Worm (Caenorhabditis elegans): ENCODE data around the gene tbc-2.

DNA sequence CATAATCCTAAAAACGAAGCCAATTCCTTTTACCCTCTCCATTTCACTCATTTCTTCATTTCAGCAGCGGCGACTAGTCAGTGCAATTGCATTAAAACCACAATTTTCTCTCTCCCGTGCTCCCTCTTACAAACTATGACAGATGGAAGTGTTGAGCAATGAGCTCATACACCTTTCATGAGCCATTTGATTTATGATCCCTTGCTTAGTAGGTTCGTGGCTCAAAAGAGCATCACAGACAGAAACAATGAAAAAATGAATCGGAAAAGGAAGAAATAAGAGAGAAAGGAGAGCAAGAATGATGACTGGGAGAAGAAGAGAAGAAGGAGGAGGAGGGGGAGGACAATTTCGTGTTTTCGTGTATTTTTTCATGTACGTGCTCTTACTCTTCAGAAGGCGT lies 44.3 kb upstream of the tbc-2 start:
- no peak for TF ChIP-seq ceh-36 (tag; optimal IDR thresholded peaks at IDR 0.05)
- no peak for TF ChIP-seq ama-1 (optimal IDR thresholded peaks at IDR 0.05)
- TF ChIP-seq aly-1 (tag; optimal IDR thresholded peaks at IDR 0.05): no peak
- TF ChIP-seq scrt-1 (GFP tag; IDR thresholded peaks at IDR 0.05): no peak
- TF ChIP-seq ceh-13 (GFP tag; optimal IDR thresholded peaks at IDR 0.05): no peak
- TF ChIP-seq hmbx-1 (tag; optimal IDR thresholded peaks at IDR 0.05): no peak
- no peak for TF ChIP-seq tbx-37 (GFP tag; conservative IDR thresholded peaks at IDR 0.05)
